Worm (Caenorhabditis elegans) whole organism, late embryonic: Measurements from ENCODE around the gene C05E7.3.

Experiments used
- C08G9.2 ChIP-seq: sonication (generic microtip); optimal IDR thresholded peaks from 2 replicates; lab custom pipeline; 2016; ENCODE audit warnings: mild to moderate bottlenecking, missing genetic modification characterization, moderate library complexity, missing compliant biosample characterization
- F13H6.1 ChIP-seq: sonication (generic microtip); optimal IDR thresholded peaks from 2 replicates; lab custom pipeline; 2016; ENCODE audit warnings: missing genetic modification characterization, missing compliant biosample characterization
- Y22D7AL.16 ChIP-seq: sonication (generic microtip); optimal IDR thresholded peaks from 2 replicates; lab custom pipeline; 2016; ENCODE audit warnings: missing genetic modification characterization, missing compliant biosample characterization
- ama-1 ChIP-seq: fragments of 150-350 bp; optimal IDR thresholded peaks from 2 replicates; lab custom pipeline; 2014
- ceh-18 ChIP-seq: sonication (generic microtip); optimal IDR thresholded peaks from 2 replicates; lab custom pipeline; 2016; ENCODE audit warnings: missing genetic modification characterization, missing compliant biosample characterization
- ceh-19 ChIP-seq: fragments of 200-800 bp; sonication (Bioruptor generic); optimal IDR thresholded peaks from 2 replicates; lab custom pipeline; 2018; ENCODE audit warnings: mild to moderate bottlenecking, missing genetic modification characterization, missing compliant biosample characterization
- ceh-22 ChIP-seq: sonication (generic microtip); optimal IDR thresholded peaks from 2 replicates; lab custom pipeline; 2017; ENCODE audit warnings: missing biosample characterization, missing genetic modification characterization
- ceh-9 ChIP-seq: sonication (generic microtip); optimal IDR thresholded peaks from 2 replicates; lab custom pipeline; 2016; ENCODE audit warnings: mild to moderate bottlenecking, missing genetic modification characterization, inconsistent platforms, missing compliant biosample characterization
- che-1 ChIP-seq: sonication (generic microtip); optimal IDR thresholded peaks from 2 replicates; lab custom pipeline; 2016; ENCODE audit warnings: mild to moderate bottlenecking, missing genetic modification characterization, missing compliant biosample characterization
- dmd-4 ChIP-seq: sonication (generic microtip); optimal IDR thresholded peaks from 2 replicates; lab custom pipeline; 2016; ENCODE audit warnings: borderline replicate concordance, missing genetic modification characterization, missing compliant biosample characterization
- elt-2 ChIP-seq: sonication (generic microtip); optimal IDR thresholded peaks from 2 replicates; lab custom pipeline; 2016; ENCODE audit warnings: missing genetic modification reagents, missing genetic modification characterization, missing compliant biosample characterization
- eyg-1 ChIP-seq: sonication (generic microtip); optimal IDR thresholded peaks from 2 replicates; lab custom pipeline; 2016; ENCODE audit warnings: missing genotype, missing genetic modification characterization, missing compliant biosample characterization
- fkh-6 ChIP-seq: sonication (generic microtip); optimal IDR thresholded peaks from 2 replicates; lab custom pipeline; 2016; ENCODE audit warnings: missing genetic modification characterization, missing compliant biosample characterization
- gmeb-2 ChIP-seq: sonication (generic microtip); optimal IDR thresholded peaks from 2 replicates; lab custom pipeline; 2016; ENCODE audit warnings: missing genetic modification characterization, inconsistent platforms, missing compliant biosample characterization
- hlh-13 ChIP-seq: fragments of 200-800 bp; sonication (Bioruptor generic); optimal IDR thresholded peaks from 2 replicates; lab custom pipeline; 2018; ENCODE audit warnings: mild to moderate bottlenecking, missing genetic modification characterization, missing compliant biosample characterization
- hlh-30 ChIP-seq: sonication (generic microtip); optimal IDR thresholded peaks from 2 replicates; lab custom pipeline; 2017; ENCODE audit warnings: antibody characterized with exemption, missing genetic modification characterization, missing compliant biosample characterization; ENCODE audit not compliant: insufficient read depth
- hlh-6 ChIP-seq: sonication (generic microtip); optimal IDR thresholded peaks from 2 replicates; lab custom pipeline; 2016; ENCODE audit warnings: missing genotype, missing genetic modification characterization, missing compliant biosample characterization
- lim-6 ChIP-seq: sonication (generic microtip); optimal IDR thresholded peaks from 2 replicates; lab custom pipeline; 2016; ENCODE audit warnings: missing genetic modification characterization, missing compliant biosample characterization
- lin-11 ChIP-seq: fragments of 200-800 bp; sonication (Bioruptor generic); optimal IDR thresholded peaks from 2 replicates; lab custom pipeline; 2018; ENCODE audit warnings: mild to moderate bottlenecking, missing genetic modification characterization, missing compliant biosample characterization
- madf-2 ChIP-seq: sonication (generic microtip); optimal IDR thresholded peaks from 2 replicates; lab custom pipeline; 2017; ENCODE audit warnings: missing genetic modification characterization, missing compliant biosample characterization
- mec-3 ChIP-seq: sonication (generic microtip); optimal IDR thresholded peaks from 2 replicates; lab custom pipeline; 2016; ENCODE audit warnings: borderline replicate concordance, missing genetic modification characterization, missing compliant biosample characterization
- nhr-11 ChIP-seq: fragments of 150-350 bp; optimal IDR thresholded peaks from 2 replicates; lab custom pipeline; 2014; ENCODE audit warnings: missing biosample characterization, missing genetic modification characterization
- nhr-232 ChIP-seq: sonication (generic microtip); optimal IDR thresholded peaks from 2 replicates; lab custom pipeline; 2016; ENCODE audit warnings: missing genetic modification characterization, missing compliant biosample characterization
- npax-4 ChIP-seq: sonication (generic microtip); optimal IDR thresholded peaks from 2 replicates; lab custom pipeline; 2016; ENCODE audit warnings: missing genetic modification characterization, missing compliant biosample characterization
- pag-3 ChIP-seq: sonication (generic microtip); optimal IDR thresholded peaks from 2 replicates; lab custom pipeline; 2016; ENCODE audit warnings: missing compliant biosample characterization, missing genetic modification characterization, borderline replicate concordance
- pqm-1 ChIP-seq: sonication (generic microtip); optimal IDR thresholded peaks from 2 replicates; lab custom pipeline; 2016; ENCODE audit warnings: missing genetic modification characterization, missing compliant biosample characterization
- pros-1 ChIP-seq: fragments of 150-350 bp; optimal IDR thresholded peaks from 2 replicates; lab custom pipeline; 2014; ENCODE audit warnings: missing biosample characterization, missing genetic modification reagents, missing genetic modification characterization
- rnt-1 ChIP-seq: sonication (generic microtip); optimal IDR thresholded peaks from 2 replicates; lab custom pipeline; 2016; ENCODE audit warnings: missing genetic modification characterization, missing compliant biosample characterization
- sdc-2 ChIP-seq: sonication (generic microtip); optimal IDR thresholded peaks from 2 replicates; lab custom pipeline; 2016; ENCODE audit warnings: missing genotype, missing genetic modification characterization, missing compliant biosample characterization
- sox-4 ChIP-seq: sonication (generic microtip); optimal IDR thresholded peaks from 2 replicates; lab custom pipeline; 2017; ENCODE audit warnings: mild to moderate bottlenecking, missing genetic modification characterization, inconsistent platforms, missing compliant biosample characterization
- tbx-2 ChIP-seq: sonication (generic microtip); optimal IDR thresholded peaks from 2 replicates; lab custom pipeline; 2016; ENCODE audit warnings: missing genetic modification characterization, missing compliant biosample characterization
- tbx-7 ChIP-seq: sonication (generic microtip); optimal IDR thresholded peaks from 2 replicates; lab custom pipeline; 2016; ENCODE audit warnings: missing genotype, missing genetic modification characterization, missing compliant biosample characterization
- unc-42 ChIP-seq: sonication (generic microtip); optimal IDR thresholded peaks from 2 replicates; lab custom pipeline; 2016; ENCODE audit warnings: missing genotype, missing genetic modification characterization, missing compliant biosample characterization
- unc-55 ChIP-seq: sonication (generic microtip); optimal IDR thresholded peaks from 2 replicates; lab custom pipeline; 2017; ENCODE audit warnings: missing biosample characterization, missing genetic modification reagents, missing genetic modification characterization
- unc-86 ChIP-seq: sonication (generic microtip); optimal IDR thresholded peaks from 2 replicates; lab custom pipeline; 2016; ENCODE audit warnings: missing genetic modification characterization, missing compliant biosample characterization
- zip-5 ChIP-seq: sonication (generic microtip); optimal IDR thresholded peaks from 2 replicates; lab custom pipeline; 2016; ENCODE audit warnings: missing genetic modification characterization, missing compliant biosample characterization

Gene C05E7.3

ce11 chrX:12940811-12941210 lies 5.6 kb downstream of the C05E7.3 start, which contains the start of gene gmap-3:
Gene gmap-3, minus strand, starts transcription at chrX:12940958.
- TF ChIP-seq ceh-22 (no peak), pag-3 (no peak), ceh-9 (tag; lab: Kevin White, UChicago) (no peak), ceh-19 (no peak), che-1 (tag; lab: Kevin White, UChicago) (no peak), ama-1 (no peak), ceh-18 (tag; lab: Kevin White, UChicago) (no peak), tbx-7 (tag; lab: Kevin White, UChicago) (no peak), nhr-232 (tag; lab: Kevin White, UChicago) (no peak), gmeb-2 (no peak), Y22D7AL.16 (tag; lab: Kevin White, UChicago) (no peak), dmd-4 (tag; lab: Kevin White, UChicago) (no peak), F13H6.1 (tag; lab: Kevin White, UChicago) (no peak)

- no peak for TF ChIP-seq lin-11 (tag; lab: Kevin White, UChicago)
- TF ChIP-seq zip-5 (tag; lab: Kevin White, UChicago): no peak
- no peak for TF ChIP-seq dmd-4 (tag; lab: Kevin White, UChicago)
- TF ChIP-seq, all 69 proteins: peak for 0
Observed at ce11 chrX:12937521-12937920, 8.9 kb downstream of the C05E7.3 start.

- TF ChIP-seq unc-55 (GFP tag; lab: Kevin White, UChicago) (peak; percentile 52), lin-11 (tag; lab: Kevin White, UChicago) (no peak), eyg-1 (tag; lab: Kevin White, UChicago) (no peak)
Observed at ce11 chrX:12935694-12936093, 10.7 kb downstream of the C05E7.3 start.

ce11 chrX:12934768-12935167 lies 11.7 kb downstream of the C05E7.3 start, which contains the start of gene gmap-1:
Gene gmap-1, minus strand, starts transcription at chrX:12934978.
- TF ChIP-seq ceh-18 (tag; lab: Kevin White, UChicago) (no peak), madf-2 (tag; lab: Kevin White, UChicago) (no peak), pqm-1 (tag; lab: Kevin White, UChicago) (no peak), mec-3 (tag; lab: Kevin White, UChicago) (no peak), tbx-2 (tag; lab: Kevin White, UChicago) (no peak), ama-1 (no peak)

ce11 chrX:12929961-12930360 lies 16.5 kb downstream of the C05E7.3 start, which contains the start of gene C34E7.3:
Gene C34E7.3, plus strand, starts transcription at chrX:12930261.
- no peak for TF ChIP-seq sdc-2 (tag; lab: Kevin White, UChicago)
- no peak for TF ChIP-seq rnt-1 (tag; lab: Kevin White, UChicago)
- no peak for TF ChIP-seq pros-1 (tag; lab: Kevin White, UChicago)
- TF ChIP-seq lim-6 (tag; lab: Kevin White, UChicago): no peak
- TF ChIP-seq fkh-6 (tag; lab: Kevin White, UChicago): no peak
- no peak for TF ChIP-seq pqm-1 (tag; lab: Kevin White, UChicago)
- TF ChIP-seq npax-4 (tag; lab: Kevin White, UChicago): no peak
- no peak for TF ChIP-seq tbx-7 (tag; lab: Kevin White, UChicago)
- TF ChIP-seq ceh-9 (tag; lab: Kevin White, UChicago): no peak
- no peak for TF ChIP-seq hlh-6
- no peak for TF ChIP-seq unc-42 (tag; lab: Kevin White, UChicago)
- TF ChIP-seq hlh-30 (tag; lab: Kevin White, UChicago): no peak
- no peak for TF ChIP-seq nhr-232 (tag; lab: Kevin White, UChicago)
- no peak for TF ChIP-seq elt-2 (tag; lab: Kevin White, UChicago)
- no peak for TF ChIP-seq nhr-11
- TF ChIP-seq hlh-13 (GFP tag; lab: Kevin White, UChicago): no peak
- TF ChIP-seq unc-86: no peak
- TF ChIP-seq C08G9.2 (tag; lab: Kevin White, UChicago): no peak
- no peak for TF ChIP-seq sox-4 (tag; lab: Kevin White, UChicago)
